Worm (Caenorhabditis elegans): Measurements from ENCODE around the gene asp-5.

DNA sequence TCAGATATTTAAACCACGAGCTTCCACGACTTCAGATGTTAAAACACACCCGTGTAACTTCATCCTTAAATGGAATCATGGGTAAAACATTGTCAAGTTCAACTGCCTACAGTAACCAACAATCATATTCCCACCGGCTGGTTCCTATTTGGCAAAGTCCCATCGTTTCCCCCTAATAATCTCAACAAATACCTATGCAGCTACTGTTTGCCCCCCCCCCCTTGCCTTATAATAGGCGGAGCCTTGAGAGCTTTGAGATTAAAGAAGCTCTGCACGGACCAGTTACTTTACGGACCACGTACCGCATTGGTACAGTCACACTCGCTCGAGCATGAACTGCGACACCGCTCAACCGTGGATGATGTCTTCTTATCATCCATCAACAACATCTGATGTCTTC lies 47.6 kb upstream of the asp-5 start, which contains the start of gene pax-1:
- no peak for TF ChIP-seq ama-1 (optimal IDR thresholded peaks at IDR 0.05)
- TF ChIP-seq nhr-25 (tag; optimal IDR thresholded peaks at IDR 0.05), result no peak
- no peak for TF ChIP-seq aly-2 (tag; optimal IDR thresholded peaks at IDR 0.05)
- no peak for TF ChIP-seq skn-1 (tag; optimal IDR thresholded peaks at IDR 0.05)

All from whole organism, L2 larva.